Worm (Caenorhabditis elegans): ENCODE data around the gene col-167.
A peak's percentile ranks its signal among the peaks of the same experiment; 100 is the strongest.

The col-167 gene

ce11 chrX:6291632-6292031 lies 31.7 kb upstream of the col-167 start, which contains the start of gene lev-9:
Gene lev-9 (minus strand): TSS chrX:6291732.
- TF ChIP-seq crh-2 (tag; optimal IDR thresholded peaks at IDR 0.05) (no peak), mdl-1 (tag; optimal IDR thresholded peaks at IDR 0.05) (no peak), zag-1 (tag; optimal IDR thresholded peaks at IDR 0.05) (no peak), C34F6.9 (tag; optimal IDR thresholded peaks at IDR 0.05) (no peak), gmeb-1 (tag; optimal IDR thresholded peaks at IDR 0.05) (no peak), R02D3.7 (tag; optimal IDR thresholded peaks at IDR 0.05) (no peak), sma-3 (GFP tag; optimal IDR thresholded peaks at IDR 0.05) (no peak), unc-62 (GFP tag; optimal IDR thresholded peaks at IDR 0.05) (no peak), egl-27 (tag; optimal IDR thresholded peaks at IDR 0.05) (no peak), nhr-77 (tag; optimal IDR thresholded peaks at IDR 0.05) (no peak), nhr-237 (tag; optimal IDR thresholded peaks at IDR 0.05) (no peak), unc-55 (GFP tag; optimal IDR thresholded peaks at IDR 0.05) (no peak), peb-1 (tag; optimal IDR thresholded peaks at IDR 0.05) (no peak), blmp-1 (tag; optimal IDR thresholded peaks at IDR 0.05; ENCODE audit: insufficient read depth) (no peak), aly-2 (tag; optimal IDR thresholded peaks at IDR 0.05) (no peak), lin-11 (tag; optimal IDR thresholded peaks at IDR 0.05) (no peak), lsy-2 (tag; optimal IDR thresholded peaks at IDR 0.05) (no peak), mbf-1 (tag; optimal IDR thresholded peaks at IDR 0.05) (no peak), elt-1 (tag; optimal IDR thresholded peaks at IDR 0.05) (no peak)

ce11 chrX:6292143-6292542 lies 31.1 kb upstream of the col-167 start:
- TF ChIP-seq ZK546.5 (tag; optimal IDR thresholded peaks at IDR 0.05) (no peak), nhr-129 (tag; optimal IDR thresholded peaks at IDR 0.05) (peak; percentile 48), nhr-77 (tag; optimal IDR thresholded peaks at IDR 0.05) (no peak), blmp-1 (tag; optimal IDR thresholded peaks at IDR 0.05; ENCODE audit: insufficient read depth) (no peak), ceh-16 (tag; optimal IDR thresholded peaks at IDR 0.05) (peak; percentile 15), C34F6.9 (tag; optimal IDR thresholded peaks at IDR 0.05) (peak; percentile 41), nhr-11 (tag; optimal IDR thresholded peaks at IDR 0.05) (no peak), nhr-25 (tag; optimal IDR thresholded peaks at IDR 0.05) (peak; percentile 17), mbf-1 (tag; optimal IDR thresholded peaks at IDR 0.05) (no peak), sma-9 (GFP tag; optimal IDR thresholded peaks at IDR 0.05) (peak; percentile 63), sma-9 (tag; optimal IDR thresholded peaks at IDR 0.05) (no peak), unc-62 (GFP tag; optimal IDR thresholded peaks at IDR 0.05) (no peak), F13H6.1 (tag; optimal IDR thresholded peaks at IDR 0.05) (peak; percentile 60), nhr-6 (tag; optimal IDR thresholded peaks at IDR 0.05) (peak; percentile 17), sma-3 (GFP tag; optimal IDR thresholded peaks at IDR 0.05) (peak; percentile 36), lin-13 (GFP tag; optimal IDR thresholded peaks at IDR 0.05) (peak; percentile 60), ztf-11 (tag; optimal IDR thresholded peaks at IDR 0.05) (no peak), ztf-4 (tag; optimal IDR thresholded peaks at IDR 0.05) (no peak), nhr-12 (tag; optimal IDR thresholded peaks at IDR 0.05) (no peak), zag-1 (tag; optimal IDR thresholded peaks at IDR 0.05) (no peak), elt-1 (tag; optimal IDR thresholded peaks at IDR 0.05) (no peak), unc-55 (GFP tag; optimal IDR thresholded peaks at IDR 0.05) (peak; percentile 67), snpc-4 (tag; optimal IDR thresholded peaks at IDR 0.05) (no peak), lin-39 (tag; optimal IDR thresholded peaks at IDR 0.05) (no peak), sem-4 (tag; optimal IDR thresholded peaks at IDR 0.05) (peak; percentile 61), ceh-82 (tag; optimal IDR thresholded peaks at IDR 0.05) (no peak), mab-5 (tag; optimal IDR thresholded peaks at IDR 0.05) (peak; percentile 27), Y55F3AM.14 (GFP tag; optimal IDR thresholded peaks at IDR 0.05) (peak; percentile 50), ama-1 (optimal IDR thresholded peaks at IDR 0.05) (no peak), gmeb-1 (tag; optimal IDR thresholded peaks at IDR 0.05) (peak; percentile 6), lsy-2 (tag; optimal IDR thresholded peaks at IDR 0.05) (peak in 1 of 2 experiments; percentile 47), crh-2 (tag; optimal IDR thresholded peaks at IDR 0.05) (peak; percentile 52), nhr-21 (tag; optimal IDR thresholded peaks at IDR 0.05) (peak; percentile 56), fos-1 (tag; optimal IDR thresholded peaks at IDR 0.05) (peak; percentile 58), lin-11 (tag; optimal IDR thresholded peaks at IDR 0.05) (peak; percentile 59), skn-1 (tag; optimal IDR thresholded peaks at IDR 0.05) (no peak), nhr-10 (tag; optimal IDR thresholded peaks at IDR 0.05) (no peak)
